Fruit fly (Drosophila melanogaster): Measurements from ENCODE around the gene Qtzl.

Qtzl gene

DNA sequence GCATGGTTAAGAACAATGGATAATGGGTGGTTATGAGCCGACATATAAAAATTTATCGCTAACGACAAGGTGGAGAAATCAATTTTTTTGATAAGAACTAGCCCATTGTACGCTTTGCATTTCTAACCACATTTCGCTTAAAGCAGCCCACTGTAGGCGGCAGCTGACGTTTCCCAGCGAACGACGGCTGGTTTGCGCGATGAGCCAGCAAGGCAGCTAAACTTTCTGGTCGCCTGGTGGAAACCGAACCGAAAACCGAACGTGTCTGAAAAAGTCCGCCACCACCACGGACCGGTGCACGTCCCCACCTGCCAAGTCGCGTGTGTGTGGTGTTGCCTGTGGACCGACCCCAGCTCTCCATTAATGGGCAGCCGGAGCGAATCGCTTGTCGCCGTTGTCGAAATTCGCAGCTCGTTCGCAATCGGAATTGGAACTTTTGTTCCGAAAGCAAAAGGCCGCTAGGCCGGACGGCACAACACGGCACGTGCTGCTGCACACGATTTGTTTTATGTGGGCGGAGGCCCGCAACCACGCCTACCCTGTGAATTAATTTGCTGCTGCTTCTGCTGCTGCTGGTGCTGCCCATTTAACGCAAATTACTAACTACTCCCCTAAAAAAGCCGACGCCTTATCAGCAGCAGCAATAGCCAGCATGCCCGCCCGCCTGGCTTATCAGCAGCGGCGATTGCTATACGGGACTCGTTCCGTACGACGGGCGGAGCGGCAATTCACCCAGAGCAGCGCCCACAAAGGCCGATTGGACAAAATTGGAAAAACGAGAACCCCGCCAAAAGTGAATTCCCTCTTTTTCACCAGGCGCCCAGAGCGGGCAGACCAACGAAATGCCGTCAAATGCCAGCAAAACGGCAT is 7.6 kb downstream of the Qtzl start (continued):
- TF ChIP-seq trem (tag; optimal IDR thresholded peaks at IDR 0.05) (no peak), CG6272 (GFP tag; IDR thresholded peaks at IDR 0.05) (no peak; the same call in 1 of the 2 replicates), CG4282 (GFP tag; optimal IDR thresholded peaks at IDR 0.05) (no peak), Eip74EF (GFP tag; optimal IDR thresholded peaks at IDR 0.05) (peak in 1 of 2 experiments; percentile 78), CG14667 (GFP tag; IDR thresholded peaks at IDR 0.05) (no peak), bcd (GFP tag; optimal IDR thresholded peaks at IDR 0.05) (peak; percentile 27), CG2116 (GFP tag; optimal IDR thresholded peaks at IDR 0.05) (no peak), esg (GFP tag; conservative IDR thresholded peaks at IDR 0.05) (no peak), CG18262 (tag; optimal IDR thresholded peaks at IDR 0.05) (peak; percentile 18), CG5953 (GFP tag; IDR thresholded peaks at IDR 0.05) (no peak), CG1024 (GFP tag; IDR thresholded peaks at IDR 0.05) (no peak), eve (GFP tag; optimal IDR thresholded peaks at IDR 0.05) (no peak), Dfd (GFP tag; optimal IDR thresholded peaks at IDR 0.05) (no peak), MTF-1 (GFP tag; optimal IDR thresholded peaks at IDR 0.05; ENCODE audit: borderline replicate concordance) (peak; percentile 44), Hr3 (GFP tag; optimal IDR thresholded peaks at IDR 0.05) (peak; percentile 23), CG13287 (GFP tag; IDR thresholded peaks at IDR 0.05; ENCODE audit: partially characterized antibody) (no peak), C15 (GFP tag; IDR thresholded peaks at IDR 0.05) (no peak), lbe (GFP tag; optimal IDR thresholded peaks at IDR 0.05) (no peak), cas (GFP tag; IDR thresholded peaks at IDR 0.05) (no peak), luna (GFP tag; optimal IDR thresholded peaks at IDR 0.05) (no peak), E2f1 (GFP tag; IDR thresholded peaks at IDR 0.05) (no peak), Side (GFP tag; optimal IDR thresholded peaks at IDR 0.05) (no peak), CG12769 (tag; optimal IDR thresholded peaks at IDR 0.05) (peak; percentile 98), toy (GFP tag; IDR thresholded peaks at IDR 0.05) (no peak), CG15011 (GFP tag; optimal IDR thresholded peaks at IDR 0.05) (no peak), D19A (tag; optimal IDR thresholded peaks at IDR 0.05) (no peak), Dref (GFP tag; IDR thresholded peaks at IDR 0.05) (no peak), insv (GFP tag; optimal IDR thresholded peaks at IDR 0.05) (peak in 1 of 2 experiments; percentile 79), CG8478 (optimal IDR thresholded peaks at IDR 0.05) (no peak), pita (GFP tag; optimal IDR thresholded peaks at IDR 0.05) (no peak), knrl (GFP tag; IDR thresholded peaks at IDR 0.05; ENCODE audit: partially characterized antibody) (no peak), CG3726 (GFP tag; IDR thresholded peaks at IDR 0.05) (no peak), Lhr (GFP tag; optimal IDR thresholded peaks at IDR 0.05) (peak; percentile 95), slou (GFP tag; optimal IDR thresholded peaks at IDR 0.05) (no peak), caup (GFP tag; optimal IDR thresholded peaks at IDR 0.05; ENCODE audit: severe bottlenecking) (no peak), repo (GFP tag; optimal IDR thresholded peaks at IDR 0.05) (no peak), CG13894 (tag; optimal IDR thresholded peaks at IDR 0.05) (peak; percentile 60), CG32532 (GFP tag; IDR thresholded peaks at IDR 0.05) (no peak), Fer1 (GFP tag; optimal IDR thresholded peaks at IDR 0.05) (peak; percentile 92), otp (GFP tag; IDR thresholded peaks at IDR 0.05) (no peak), CG12744 (GFP tag; optimal IDR thresholded peaks at IDR 0.05) (no peak), kni (GFP tag; optimal IDR thresholded peaks at IDR 0.05) (peak; percentile 99), CG4360 (GFP tag; IDR thresholded peaks at IDR 0.05) (no peak), gro (GFP tag; optimal IDR thresholded peaks at IDR 0.05) (peak; percentile 72), NFAT (GFP tag; IDR thresholded peaks at IDR 0.05) (no peak), CG4820 (GFP tag; optimal IDR thresholded peaks at IDR 0.05) (peak; percentile 13), scrt (GFP tag; optimal IDR thresholded peaks at IDR 0.05) (no peak), dmrt11E (tag; optimal IDR thresholded peaks at IDR 0.05) (peak; percentile 27), Chrac-16 (GFP tag; optimal IDR thresholded peaks at IDR 0.05) (peak; percentile 16), ci (GFP tag; IDR thresholded peaks at IDR 0.05) (no peak)

Data from whole organism, embryonic.